Worm (Caenorhabditis elegans) whole organism, early embryonic: ENCODE measurements around the gene btb-2.

Source experiments
- ama-1 ChIP-seq: fragments of 150-350 bp; optimal IDR thresholded peaks from 2 replicates; lab custom pipeline; 2014
- ets-7 ChIP-seq: sonication (generic microtip); optimal IDR thresholded peaks from 2 replicates; lab custom pipeline; 2016; ENCODE audit warnings: missing genotype, missing genetic modification characterization, missing compliant biosample characterization
- hmbx-1 ChIP-seq: sonication (generic microtip); optimal IDR thresholded peaks from 2 replicates; lab custom pipeline; 2016; ENCODE audit warnings: mild to moderate bottlenecking, missing genetic modification characterization, missing compliant biosample characterization
- hnd-1 ChIP-seq: sonication (generic microtip); optimal IDR thresholded peaks from 2 replicates; lab custom pipeline; 2016; ENCODE audit warnings: missing genetic modification characterization, missing compliant biosample characterization

DNA sequence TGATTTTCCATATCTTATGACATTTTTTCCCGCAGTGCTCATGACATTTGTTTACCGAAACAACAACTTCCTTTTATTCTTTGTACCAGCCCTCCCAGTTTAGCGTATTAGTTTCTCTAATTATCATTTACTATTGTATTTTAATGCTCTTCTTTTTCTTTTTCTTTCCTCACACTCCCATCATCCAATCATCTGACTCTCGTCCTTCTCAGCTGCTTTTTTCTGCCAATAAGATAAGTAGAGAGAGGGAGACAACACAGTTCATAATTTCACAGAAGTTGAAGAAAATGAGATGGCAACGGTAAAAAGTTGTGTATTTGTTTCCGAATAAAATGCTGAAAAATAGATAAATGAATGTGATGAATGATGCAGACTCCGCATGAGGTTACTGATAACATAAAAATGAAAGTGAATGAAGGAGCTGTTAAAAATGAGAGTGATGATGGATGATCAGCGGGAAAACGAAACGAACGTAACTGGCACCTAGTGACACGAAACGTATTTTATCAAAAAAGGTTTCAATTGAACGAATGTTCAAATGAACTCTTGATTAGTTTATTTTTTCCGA, 24.3 kb upstream of the btb-2 start:
- no peak for TF ChIP-seq hnd-1 (tag; lab: Kevin White, UChicago)
- no peak for TF ChIP-seq ama-1 (lab: Kevin White, UChicago)
- TF ChIP-seq ets-7, result no peak
- no peak for TF ChIP-seq hmbx-1 (tag; lab: Kevin White, UChicago)
